Fruit fly (Drosophila melanogaster) whole organism, prepupa: ENCODE measurements around the gene Gbs-70E.
A peak's percentile ranks its signal among the peaks of the same experiment; 100 is the strongest.

Source experiments
- Blimp-1 ChIP-seq: fragments of 200-800 bp; sonication (Bioruptor generic); optimal IDR thresholded peaks from 3 replicates; lab custom pipeline; 2017; ENCODE audit warnings: missing biosample characterization, missing genetic modification characterization, mild to moderate bottlenecking, moderate library complexity, missing genetic modification reagents
- CG11294 ChIP-seq: fragments of 200-800 bp; sonication (Bioruptor generic); IDR thresholded peaks from 2 replicates; pipeline ENCODE4 v1.3.6; 2022; ENCODE audit warnings: missing biosample characterization, missing genetic modification characterization
- CG11762 ChIP-seq: fragments of 200-800 bp; sonication (Bioruptor generic); optimal IDR thresholded peaks from 3 replicates; lab custom pipeline; 2016; ENCODE audit warnings: missing biosample characterization, missing genetic modification characterization; ENCODE audit not compliant: insufficient read depth
- CG11902 ChIP-seq: fragments of 200-800 bp; sonication (Bioruptor generic); optimal IDR thresholded peaks from 3 replicates; lab custom pipeline; 2016; ENCODE audit warnings: missing biosample characterization, missing genetic modification characterization
- CG15336 ChIP-seq: fragments of 200-800 bp; sonication (Bioruptor generic); IDR thresholded peaks from 2 replicates; pipeline ENCODE4 v1.3.6; 2022; ENCODE audit warnings: missing biosample characterization, missing genetic modification characterization
- CG1621 ChIP-seq: fragments of 200-800 bp; sonication (Bioruptor generic); optimal IDR thresholded peaks from 3 replicates; lab custom pipeline; 2018; ENCODE audit warnings: missing biosample characterization, mild to moderate bottlenecking, missing genetic modification characterization
- CG3032 ChIP-seq: fragments of 200-800 bp; optimal IDR thresholded peaks from 2 replicates; lab custom pipeline; 2019; ENCODE audit warnings: missing biosample characterization, mild to moderate bottlenecking, missing genetic modification characterization, moderate library complexity
- CG34406 ChIP-seq: fragments of 200-800 bp; sonication (Bioruptor generic); optimal IDR thresholded peaks from 3 replicates; lab custom pipeline; 2016; ENCODE audit warnings: missing biosample characterization, missing genetic modification characterization
- CG3919 ChIP-seq: fragments of 200-800 bp; sonication (Bioruptor generic); optimal IDR thresholded peaks from 3 replicates; lab custom pipeline; 2016; ENCODE audit warnings: missing biosample characterization, missing genetic modification characterization
- CG4318 ChIP-seq: fragments of 200-800 bp; sonication (Bioruptor generic); optimal IDR thresholded peaks from 3 replicates; lab custom pipeline; 2017; ENCODE audit warnings: missing biosample characterization, mild to moderate bottlenecking, missing genetic modification characterization
- CG6163 ChIP-seq: fragments of 200-800 bp; sonication (Bioruptor generic); IDR thresholded peaks from 3 replicates; pipeline ENCODE4 v1.3.6; 2022; ENCODE audit warnings: missing biosample characterization, missing genetic modification characterization
- CG6792 ChIP-seq: fragments of 200-800 bp; sonication (Bioruptor generic); optimal IDR thresholded peaks from 3 replicates; lab custom pipeline; 2016; ENCODE audit warnings: missing biosample characterization, missing genetic modification characterization
- CG6808 ChIP-seq: fragments of 200-800 bp; sonication (Bioruptor generic); optimal IDR thresholded peaks from 3 replicates; lab custom pipeline; 2017; ENCODE audit warnings: missing biosample characterization, missing genetic modification characterization, mild to moderate bottlenecking, moderate library complexity, missing genetic modification reagents
- CG6854 ChIP-seq: fragments of 200-800 bp; sonication (Bioruptor generic); optimal IDR thresholded peaks from 2 replicates; lab custom pipeline; 2017; ENCODE audit warnings: missing biosample characterization, mild to moderate bottlenecking, missing genetic modification characterization
- CG7368 ChIP-seq: fragments of 200-800 bp; sonication (Bioruptor generic); optimal IDR thresholded peaks from 3 replicates; lab custom pipeline; 2016; ENCODE audit warnings: missing biosample characterization, missing genetic modification characterization
- CG8119 ChIP-seq: fragments of 200-800 bp; sonication (Bioruptor generic); IDR thresholded peaks from 3 replicates; pipeline ENCODE4 v1.3.6; 2022; ENCODE audit warnings: missing biosample characterization, missing genetic modification characterization
- CG8632 ChIP-seq: fragments of 200-800 bp; sonication (Bioruptor generic); optimal IDR thresholded peaks from 3 replicates; lab custom pipeline; 2016; ENCODE audit warnings: missing biosample characterization, missing genetic modification characterization
- Eip75B ChIP-seq: fragments of 200-800 bp; sonication (Bioruptor generic); optimal IDR thresholded peaks from 3 replicates; lab custom pipeline; 2016; ENCODE audit warnings: missing biosample characterization, missing genetic modification characterization
- Eip78C ChIP-seq: fragments of 200-800 bp; sonication (Bioruptor generic); peaks from one replicate; lab custom pipeline; 2016; ENCODE audit warnings: missing biosample characterization, missing genetic modification characterization
- Ets21C ChIP-seq: fragments of 200-800 bp; sonication (Bioruptor generic); optimal IDR thresholded peaks from 3 replicates; lab custom pipeline; 2016; ENCODE audit warnings: missing biosample characterization, missing genetic modification characterization
- Ets96B ChIP-seq: fragments of 200-800 bp; optimal IDR thresholded peaks from 2 replicates; lab custom pipeline; 2019; ENCODE audit warnings: missing biosample characterization, mild to moderate bottlenecking, missing genetic modification characterization, moderate library complexity
- Gug ChIP-seq: fragments of 200-800 bp; sonication (Bioruptor generic); IDR thresholded peaks from 2 replicates; pipeline ENCODE4 v1.3.6; 2022; ENCODE audit warnings: missing biosample characterization, missing genetic modification characterization
- Hr38 ChIP-seq: sonication (Bioruptor generic); optimal IDR thresholded peaks from 2 replicates; lab custom pipeline; 2016; ENCODE audit warnings: missing biosample characterization, missing genetic modification characterization
- Hr39 ChIP-seq: fragments of 200-800 bp; sonication (Bioruptor generic); optimal IDR thresholded peaks from 2 replicates; lab custom pipeline; 2016; ENCODE audit warnings: missing biosample characterization, missing genetic modification characterization
- Lpt ChIP-seq: fragments of 200-800 bp; sonication (Bioruptor generic); optimal IDR thresholded peaks from 3 replicates; lab custom pipeline; 2016; ENCODE audit warnings: missing biosample characterization, missing genetic modification characterization
- OdsH ChIP-seq: fragments of 200-800 bp; sonication (Bioruptor generic); optimal IDR thresholded peaks from 3 replicates; lab custom pipeline; 2016; ENCODE audit warnings: missing biosample characterization, missing genetic modification characterization
- Sox102F ChIP-seq: fragments of 200-800 bp; sonication (Bioruptor generic); optimal IDR thresholded peaks from 2 replicates; lab custom pipeline; 2016; ENCODE audit warnings: missing biosample characterization, mild to moderate bottlenecking, missing genetic modification characterization
- Sox14 ChIP-seq: fragments of 200-800 bp; sonication (Bioruptor generic); optimal IDR thresholded peaks from 3 replicates; lab custom pipeline; 2016; ENCODE audit warnings: missing biosample characterization, missing genetic modification characterization
- Sox15 ChIP-seq: fragments of 200-800 bp; sonication (Bioruptor generic); optimal IDR thresholded peaks from 3 replicates; lab custom pipeline; 2016; ENCODE audit warnings: missing biosample characterization, missing genetic modification characterization
- achi ChIP-seq: fragments of 200-800 bp; sonication (Bioruptor generic); optimal IDR thresholded peaks from 3 replicates; lab custom pipeline; 2016; ENCODE audit warnings: missing biosample characterization, missing genetic modification characterization
- acj6 ChIP-seq: fragments of 200-800 bp; sonication (Bioruptor generic); optimal IDR thresholded peaks from 3 replicates; lab custom pipeline; 2016; ENCODE audit warnings: missing biosample characterization, missing genetic modification characterization
- cyc ChIP-seq: fragments of 200-800 bp; sonication (Bioruptor generic); optimal IDR thresholded peaks from 3 replicates; lab custom pipeline; 2016; ENCODE audit warnings: missing biosample characterization, missing genetic modification characterization
- dac ChIP-seq: fragments of 200-800 bp; sonication (Bioruptor generic); optimal IDR thresholded peaks from 2 replicates; lab custom pipeline; 2017; ENCODE audit warnings: missing biosample characterization, mild to moderate bottlenecking, missing genetic modification characterization
- dsx ChIP-seq: fragments of 200-800 bp; optimal IDR thresholded peaks from 3 replicates; lab custom pipeline; 2019; ENCODE audit warnings: missing biosample characterization, mild to moderate bottlenecking, missing genetic modification characterization, moderate library complexity; ENCODE audit not compliant: poor library complexity, severe bottlenecking
- eg ChIP-seq: fragments of 200-800 bp; sonication (Bioruptor generic); IDR thresholded peaks from 3 replicates; pipeline ENCODE4 v1.3.6; 2022; ENCODE audit warnings: missing biosample characterization, missing genetic modification characterization
- esn ChIP-seq: fragments of 200-800 bp; sonication (Bioruptor generic); optimal IDR thresholded peaks from 2 replicates; lab custom pipeline; 2016; ENCODE audit warnings: missing biosample characterization, mild to moderate bottlenecking, missing genetic modification characterization, moderate library complexity
- fkh ChIP-seq: fragments of 200-800 bp; sonication (Bioruptor generic); optimal IDR thresholded peaks from 3 replicates; lab custom pipeline; 2017; ENCODE audit warnings: missing biosample characterization, mild to moderate bottlenecking, missing genetic modification characterization, moderate library complexity
- net ChIP-seq: fragments of 200-800 bp; sonication (Bioruptor generic); optimal IDR thresholded peaks from 3 replicates; lab custom pipeline; 2016; ENCODE audit warnings: missing biosample characterization, missing genetic modification characterization
- pdm3 ChIP-seq: fragments of 200-800 bp; sonication (Bioruptor generic); optimal IDR thresholded peaks from 3 replicates; lab custom pipeline; 2016; ENCODE audit warnings: missing biosample characterization, missing genetic modification characterization
- spab ChIP-seq: fragments of 200-800 bp; sonication (Bioruptor generic); optimal IDR thresholded peaks from 2 replicates; lab custom pipeline; 2017; ENCODE audit warnings: missing biosample characterization, mild to moderate bottlenecking, missing genetic modification characterization, missing genetic modification reagents
- ss ChIP-seq, 2 experiments: fragments of 200-800 bp; sonication (Bioruptor generic); optimal IDR thresholded peaks; 2 replicates in 1 of 2; 3 replicates in 1 of 2; lab custom pipeline; 2017 to 2018; ENCODE audit warnings: mild to moderate bottlenecking in 2 of 2, missing biosample characterization in 2 of 2, missing genetic modification characterization in 2 of 2, moderate library complexity in 1 of 2
- svp ChIP-seq: fragments of 200-800 bp; sonication (Bioruptor generic); peaks from one replicate; lab custom pipeline; 2016; ENCODE audit warnings: missing biosample characterization, missing genetic modification characterization
- topi ChIP-seq: fragments of 200-800 bp; sonication (Bioruptor generic); optimal IDR thresholded peaks from 3 replicates; lab custom pipeline; 2016; ENCODE audit warnings: missing biosample characterization, missing genetic modification characterization
- vri ChIP-seq: fragments of 200-800 bp; sonication (Bioruptor generic); optimal IDR thresholded peaks from 3 replicates; lab custom pipeline; 2016; ENCODE audit warnings: missing biosample characterization, mild to moderate bottlenecking, missing genetic modification characterization

Gbs-70E gene

DNA sequence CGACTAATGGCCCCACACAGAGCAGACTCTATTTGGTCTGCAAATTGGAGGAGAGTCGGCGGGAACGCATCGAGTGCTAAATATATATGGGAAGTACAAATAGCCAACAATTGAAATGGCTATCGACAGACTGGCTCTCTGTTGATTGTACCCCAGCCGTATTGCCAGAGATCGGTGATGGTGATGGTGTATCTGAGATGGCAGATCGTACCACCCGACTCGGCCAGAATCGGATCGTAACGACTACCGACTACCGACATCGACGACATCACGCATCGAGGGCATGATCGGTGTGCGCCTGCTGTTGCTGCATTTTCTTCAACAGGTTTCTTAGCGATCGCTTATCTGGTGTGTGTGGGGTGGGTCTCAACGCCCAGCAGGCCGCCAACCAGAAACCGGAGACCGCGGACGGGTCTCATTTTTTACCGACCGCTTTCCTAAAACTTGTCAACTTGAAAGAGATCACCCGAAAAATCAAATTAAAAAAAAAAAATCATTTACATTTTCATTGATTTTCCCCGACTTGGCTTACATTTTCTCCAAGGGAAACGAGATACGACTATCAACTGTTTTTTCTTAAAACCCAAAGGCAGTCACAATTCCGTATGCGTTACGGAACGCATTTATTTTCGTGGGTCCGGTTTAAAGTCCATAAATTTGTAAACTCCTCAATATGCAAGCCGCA lies 6.7 kb downstream of the Gbs-70E start (continued):
- no peak for TF ChIP-seq Blimp-1 (GFP tag; lab: Kevin White, UChicago)
- TF ChIP-seq spab (GFP tag; lab: Kevin White, UChicago) = peak; percentile 83
- TF ChIP-seq CG34406 (GFP tag; lab: Kevin White, UChicago) = peak; percentile 24
- peak; percentile 71 for TF ChIP-seq svp (GFP tag; lab: Kevin White, UChicago)
- peak; percentile 3 for TF ChIP-seq Lpt (GFP tag; lab: Kevin White, UChicago)
- TF ChIP-seq dsx (GFP tag; lab: Kevin White, UChicago) = peak; percentile 52
- TF ChIP-seq OdsH (GFP tag; lab: Kevin White, UChicago) = peak; percentile 55
- no peak for TF ChIP-seq CG4318 (GFP tag; lab: Kevin White, UChicago)
- no peak for TF ChIP-seq Hr39 (GFP tag; lab: Kevin White, UChicago)
- peak; percentile 68 for TF ChIP-seq net (GFP tag; lab: Kevin White, UChicago)
- peak; percentile 54 for TF ChIP-seq achi (GFP tag; lab: Kevin White, UChicago)
- peak; percentile 39 for TF ChIP-seq pdm3 (GFP tag; lab: Kevin White, UChicago)
- peak; percentile 58 for TF ChIP-seq acj6 (GFP tag; lab: Kevin White, UChicago)
- TF ChIP-seq Sox102F (GFP tag; lab: Kevin White, UChicago) = peak; percentile 30
- no peak for TF ChIP-seq Ets21C (GFP tag; lab: Kevin White, UChicago)
- peak; percentile 74 for TF ChIP-seq CG6808
- TF ChIP-seq CG11762 (GFP tag; lab: Kevin White, UChicago) = no peak
- peak; percentile 1 for TF ChIP-seq CG11902 (GFP tag; lab: Kevin White, UChicago)
- TF ChIP-seq eg (GFP tag; lab: Robert Waterston, UW) = no peak; the same call in 2 of the 3 replicates
- TF ChIP-seq CG3032 (tag; lab: Kevin White, UChicago) = peak; percentile 74
- peak; percentile 52 for TF ChIP-seq CG8632
- no peak for TF ChIP-seq cyc (GFP tag; lab: Kevin White, UChicago)
- peak; percentile 45 for TF ChIP-seq dac (GFP tag; lab: Kevin White, UChicago)
- TF ChIP-seq fkh (GFP tag; lab: Kevin White, UChicago) = peak; percentile 83
- peak; percentile 48 for TF ChIP-seq CG6792 (GFP tag; lab: Kevin White, UChicago)
- no peak for TF ChIP-seq Hr38 (GFP tag; lab: Kevin White, UChicago)
- peak; percentile 49 for TF ChIP-seq CG7368 (GFP tag; lab: Kevin White, UChicago)
- TF ChIP-seq CG6854 (GFP tag; lab: Kevin White, UChicago) = peak; percentile 47
- TF ChIP-seq, all 60 proteins: peak for 42

DNA sequence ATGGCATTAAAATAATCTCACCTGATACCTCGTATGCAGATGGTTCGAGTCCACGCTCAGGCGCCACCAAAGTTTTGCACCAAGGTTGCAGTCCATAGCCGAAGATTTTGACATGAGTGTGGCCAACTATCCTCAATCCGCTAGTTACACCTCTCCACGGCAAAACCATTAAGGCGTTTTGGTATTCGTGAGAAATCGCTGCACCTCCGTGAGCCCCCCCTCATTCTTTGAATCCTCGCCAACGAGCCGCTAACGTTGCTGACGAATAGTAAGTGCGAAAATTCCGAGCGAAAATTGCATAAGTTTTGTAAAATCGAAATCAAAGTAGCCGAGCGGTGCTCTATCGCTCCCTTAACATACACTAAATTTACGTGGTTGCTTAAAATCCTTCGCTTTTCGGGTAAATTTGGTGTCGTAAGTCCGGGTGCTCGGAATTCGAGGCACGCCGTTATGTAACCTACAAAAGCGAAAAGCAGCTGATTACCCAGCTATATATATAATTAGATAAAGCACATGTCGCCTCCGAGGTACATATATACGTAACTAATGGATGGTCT lies 13.3 kb downstream of the Gbs-70E start, which contains the start of gene Mpcp2:
Gene Mpcp2, plus strand, starts transcription at position 217 of the 557 bp plus-strand sequence.
- TF ChIP-seq Sox14 (peak; percentile 39), fkh (GFP tag; lab: Kevin White, UChicago) (no peak), CG1621 (tag; lab: Kevin White, UChicago) (peak; percentile 52), eg (GFP tag; lab: Robert Waterston, UW) (0 out of 3 replicates have a peak, but pooled peaks have one; percentile 8), esn (GFP tag; lab: Kevin White, UChicago) (peak; percentile 12), Ets96B (tag; lab: Kevin White, UChicago) (peak; percentile 0), CG15336 (GFP tag; lab: Robert Waterston, UW) (0 out of 2 replicates have a peak, but pooled peaks have one; percentile 9), CG8119 (GFP tag; lab: Robert Waterston, UW) (peak; percentile 42; the same call in 2 of the 3 replicates), CG6163 (GFP tag; lab: Robert Waterston, UW) (0 out of 3 replicates have a peak, but pooled peaks have one; percentile 14), Gug (no peak), topi (GFP tag; lab: Kevin White, UChicago) (peak; percentile 22), CG3032 (tag; lab: Kevin White, UChicago) (peak; percentile 20), ss (GFP tag; optimal IDR thresholded peaks at IDR 0.05; lab: Kevin White, UChicago) (peak in 1 of 2 experiments; percentile 44), CG6808 (no peak), CG6854 (GFP tag; lab: Kevin White, UChicago) (peak; percentile 51), dsx (GFP tag; lab: Kevin White, UChicago) (peak; percentile 26), CG3919 (peak; percentile 15), Eip78C (GFP tag; lab: Kevin White, UChicago) (peak; percentile 61), svp (GFP tag; lab: Kevin White, UChicago) (peak; percentile 70), vri (GFP tag; lab: Kevin White, UChicago) (peak; percentile 100), Eip75B (GFP tag; lab: Kevin White, UChicago) (peak; percentile 18), Sox15 (no peak), CG11294 (GFP tag; lab: Robert Waterston, UW) (no peak)
